Worm (Caenorhabditis elegans) whole organism, L3 larva: ENCODE measurements around the gene phf-15.
A peak's percentile ranks its signal among the peaks of the same experiment; 100 is the strongest.

ENCODE experiments used
- ama-1 ChIP-seq: fragments of 150-350 bp; optimal IDR thresholded peaks from 2 replicates; lab custom pipeline; 2018
- ceh-82 ChIP-seq: fragments of 150-350 bp; optimal IDR thresholded peaks from 2 replicates; lab custom pipeline; 2014; ENCODE audit warnings: missing biosample characterization, missing genetic modification characterization
- ceh-9 ChIP-seq: sonication (generic microtip); optimal IDR thresholded peaks from 2 replicates; lab custom pipeline; 2018; ENCODE audit warnings: missing biosample characterization, missing genetic modification characterization
- egl-27 ChIP-seq: sonication (generic microtip); optimal IDR thresholded peaks from 4 replicates; lab custom pipeline; 2017; ENCODE audit warnings: missing biosample characterization, missing genetic modification reagents, missing genetic modification characterization
- elt-1 ChIP-seq: fragments of 150-350 bp; optimal IDR thresholded peaks from 2 replicates; lab custom pipeline; 2014; ENCODE audit warnings: missing biosample characterization, missing genetic modification characterization
- elt-2 ChIP-seq: sonication (generic microtip); optimal IDR thresholded peaks from 2 replicates; lab custom pipeline; 2016; ENCODE audit warnings: missing genetic modification reagents, mild to moderate bottlenecking, missing genetic modification characterization, missing compliant biosample characterization
- fkh-10 ChIP-seq: sonication (generic microtip); optimal IDR thresholded peaks from 2 replicates; lab custom pipeline; 2017; ENCODE audit warnings: missing biosample characterization, missing genetic modification reagents, missing genetic modification characterization
- nhr-11 ChIP-seq: fragments of 150-350 bp; optimal IDR thresholded peaks from 2 replicates; lab custom pipeline; 2014; ENCODE audit warnings: missing biosample characterization, missing genetic modification characterization
- nhr-23 ChIP-seq: fragments of 150-350 bp; optimal IDR thresholded peaks from 2 replicates; lab custom pipeline; 2014; ENCODE audit warnings: missing biosample characterization, missing genetic modification reagents, missing genetic modification characterization
- pha-4 ChIP-seq: fragments of 150-350 bp; optimal IDR thresholded peaks from 2 replicates; lab custom pipeline; 2014; ENCODE audit warnings: missing biosample characterization, missing genetic modification reagents, missing genetic modification characterization
- snpc-4 ChIP-seq: fragments of 150-350 bp; optimal IDR thresholded peaks from 2 replicates; lab custom pipeline; 2014; ENCODE audit warnings: missing biosample characterization, missing genetic modification characterization
- unc-39 ChIP-seq: sonication (generic microtip); optimal IDR thresholded peaks from 4 replicates; lab custom pipeline; 2017; ENCODE audit warnings: missing biosample characterization, missing genetic modification characterization
- ztf-11 ChIP-seq: fragments of 150-350 bp; optimal IDR thresholded peaks from 2 replicates; lab custom pipeline; 2014; ENCODE audit warnings: missing biosample characterization, missing genetic modification characterization

DNA sequence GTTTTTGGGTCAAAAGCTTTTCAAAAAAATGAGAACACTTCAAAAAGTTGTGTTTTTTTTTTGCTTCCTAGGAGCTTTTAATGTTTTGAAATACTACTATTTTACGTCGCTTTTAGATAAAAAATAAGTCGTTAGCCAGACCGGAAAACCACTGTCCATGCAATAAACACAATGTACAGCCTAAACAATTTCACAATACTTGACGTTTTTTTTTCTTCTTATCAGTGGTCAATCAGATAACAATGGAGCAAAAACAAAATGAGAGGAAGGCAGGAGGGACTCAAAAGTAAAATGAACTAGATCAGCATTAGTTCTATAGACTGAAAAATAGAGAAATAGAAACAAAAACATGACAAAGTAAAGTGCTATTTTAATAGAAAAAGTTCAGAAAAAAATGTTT lies 48.1 kb downstream of the phf-15 start:
- TF ChIP-seq ztf-11 (tag; lab: Kevin White, UChicago) = no peak
- TF ChIP-seq ama-1 (lab: Kevin White, UChicago) = no peak
- no peak for TF ChIP-seq nhr-11 (tag; lab: Kevin White, UChicago)
- TF ChIP-seq snpc-4 (tag; lab: Kevin White, UChicago) = no peak
- TF ChIP-seq pha-4 (tag; lab: Kevin White, UChicago) = no peak
- TF ChIP-seq fkh-10 (GFP tag; lab: Kevin White, UChicago) = no peak
- no peak for TF ChIP-seq ceh-82
- peak; percentile 33 for TF ChIP-seq elt-2
- TF ChIP-seq ceh-9 (tag; lab: Kevin White, UChicago) = no peak
- no peak for TF ChIP-seq elt-1 (tag; lab: Kevin White, UChicago)
- TF ChIP-seq nhr-23 (tag; lab: Kevin White, UChicago) = no peak
- no peak for TF ChIP-seq unc-39 (tag; lab: Kevin White, UChicago)
- TF ChIP-seq egl-27 = no peak
